Worm (Caenorhabditis elegans) whole organism, early embryonic: ENCODE results near the gene B0432.8.
A peak's percentile ranks its signal among the peaks of the same experiment; 100 is the strongest.

Experiments
- B0310.2 ChIP-seq: sonication (generic microtip); optimal IDR thresholded peaks from 2 replicates; lab custom pipeline; 2016; ENCODE audit warnings: mild to moderate bottlenecking, missing genetic modification characterization, missing compliant biosample characterization
- F13C5.2 ChIP-seq: sonication (generic microtip); optimal IDR thresholded peaks from 2 replicates; lab custom pipeline; 2017; ENCODE audit warnings: mild to moderate bottlenecking, missing genetic modification characterization, inconsistent platforms, missing compliant biosample characterization
- aly-1 ChIP-seq: sonication (generic microtip); optimal IDR thresholded peaks from 2 replicates; lab custom pipeline; 2016; ENCODE audit warnings: missing genetic modification characterization, missing compliant biosample characterization
- ama-1 ChIP-seq: fragments of 150-350 bp; optimal IDR thresholded peaks from 2 replicates; lab custom pipeline; 2014
- ceh-13 ChIP-seq: fragments of 200-800 bp; sonication (Bioruptor generic); optimal IDR thresholded peaks from 2 replicates; lab custom pipeline; 2018; ENCODE audit warnings: mild to moderate bottlenecking, missing genetic modification characterization, missing compliant biosample characterization
- ceh-36 ChIP-seq: sonication (generic microtip); optimal IDR thresholded peaks from 2 replicates; lab custom pipeline; 2016; ENCODE audit warnings: missing genetic modification characterization, inconsistent platforms, missing compliant biosample characterization
- ets-7 ChIP-seq: sonication (generic microtip); optimal IDR thresholded peaks from 2 replicates; lab custom pipeline; 2016; ENCODE audit warnings: missing genotype, missing genetic modification characterization, missing compliant biosample characterization
- flt-1 ChIP-seq: fragments of 200-800 bp; sonication (Bioruptor generic); IDR thresholded peaks from 2 replicates; pipeline ENCODE4 v1.3.6; 2022; ENCODE audit warnings: missing genetic modification characterization, missing compliant biosample characterization
- hmbx-1 ChIP-seq: sonication (generic microtip); optimal IDR thresholded peaks from 2 replicates; lab custom pipeline; 2016; ENCODE audit warnings: mild to moderate bottlenecking, missing genetic modification characterization, missing compliant biosample characterization
- hmg-4 ChIP-seq: fragments of 200-800 bp; sonication (Bioruptor generic); optimal IDR thresholded peaks from 2 replicates; lab custom pipeline; 2018; ENCODE audit warnings: mild to moderate bottlenecking, missing genetic modification characterization, missing compliant biosample characterization
- hnd-1 ChIP-seq: sonication (generic microtip); optimal IDR thresholded peaks from 2 replicates; lab custom pipeline; 2016; ENCODE audit warnings: missing genetic modification characterization, missing compliant biosample characterization
- pes-1 ChIP-seq: fragments of 200-800 bp; sonication (Bioruptor generic); IDR thresholded peaks from 2 replicates; pipeline ENCODE4 v1.3.6; 2022; ENCODE audit warnings: missing genetic modification reagents, missing genetic modification characterization, missing compliant biosample characterization
- scrt-1 ChIP-seq: fragments of 200-800 bp; sonication (Bioruptor generic); IDR thresholded peaks from 2 replicates; pipeline ENCODE4 v1.3.6; 2022; ENCODE audit warnings: missing genetic modification characterization, missing compliant biosample characterization
- sea-1 ChIP-seq: fragments of 200-800 bp; sonication (Bioruptor generic); conservative IDR thresholded peaks from 2 replicates; pipeline ENCODE4 v1.3.6; 2022; ENCODE audit warnings: missing genetic modification characterization, missing compliant biosample characterization
- tbx-11 ChIP-seq: fragments of 200-800 bp; sonication (Bioruptor generic); IDR thresholded peaks from 2 replicates; pipeline ENCODE4 v1.3.6; 2022; ENCODE audit warnings: missing genetic modification characterization, missing compliant biosample characterization
- tbx-37 ChIP-seq: fragments of 200-800 bp; sonication (Bioruptor generic); conservative IDR thresholded peaks from 2 replicates; pipeline ENCODE4 v1.3.6; 2022; ENCODE audit warnings: missing genetic modification reagents, missing genetic modification characterization, missing compliant biosample characterization
- tra-4 ChIP-seq: sonication (generic microtip); optimal IDR thresholded peaks from 2 replicates; lab custom pipeline; 2017; ENCODE audit warnings: missing genetic modification characterization, missing compliant biosample characterization

Gene B0432.8

DNA sequence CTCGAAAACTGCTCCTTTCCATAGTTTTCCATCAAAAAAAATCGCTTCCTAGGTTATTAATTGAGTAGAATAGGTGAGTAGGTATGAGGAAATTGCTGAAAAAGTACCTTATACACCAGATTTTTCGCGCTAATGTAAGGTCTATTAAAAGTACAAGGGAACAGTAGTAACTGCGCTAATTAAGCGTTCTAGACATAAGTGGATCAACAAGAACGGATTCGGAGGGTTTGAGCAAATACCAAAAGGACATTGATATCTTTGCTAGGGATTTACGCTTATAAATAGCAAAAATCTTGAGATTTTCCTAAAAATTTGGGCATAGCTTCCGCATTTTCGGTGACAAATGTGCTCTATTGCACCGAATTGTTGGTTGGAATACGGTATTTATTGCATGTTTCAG, 4.7 kb downstream of the B0432.8 start, which contains the start of gene B0432.7:
B0432.7 (minus strand) TSS at position 101 of the 400 bp plus-strand sequence.
- TF ChIP-seq flt-1 (GFP tag; lab: Robert Waterston, UW) (no peak), hnd-1 (tag; lab: Kevin White, UChicago) (no peak), B0310.2 (tag; lab: Kevin White, UChicago) (no peak), F13C5.2 (no peak), aly-1 (tag; lab: Kevin White, UChicago) (no peak), tra-4 (tag; lab: Kevin White, UChicago) (no peak), ets-7 (tag; lab: Kevin White, UChicago) (no peak), sea-1 (GFP tag; lab: Robert Waterston, UW) (no peak), tbx-11 (GFP tag; lab: Robert Waterston, UW) (no peak), scrt-1 (no peak), hmg-4 (GFP tag; lab: Kevin White, UChicago) (no peak), tbx-37 (no peak), ceh-13 (GFP tag; lab: Kevin White, UChicago) (no peak), pes-1 (no peak), hmbx-1 (tag; lab: Kevin White, UChicago) (no peak), ama-1 (no peak), ceh-36 (no peak)

DNA sequence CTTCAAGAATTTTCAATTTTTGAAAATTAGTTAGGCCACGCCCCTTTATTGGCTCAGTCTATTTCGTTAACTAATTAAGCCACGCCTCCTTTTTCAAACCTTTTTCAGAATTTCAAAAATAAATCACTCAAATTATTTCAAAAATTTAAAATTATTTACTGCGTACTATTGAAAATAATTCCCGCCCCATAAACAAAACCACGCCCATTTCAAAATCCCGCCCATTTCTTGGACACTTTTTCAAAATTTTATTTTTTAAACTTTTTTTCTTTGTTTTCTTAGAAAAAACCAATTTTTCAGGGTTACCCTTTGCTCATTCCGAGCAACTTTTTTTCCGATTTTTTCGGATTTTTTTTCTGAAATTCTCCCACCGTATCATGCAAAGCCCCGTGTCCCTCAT, 14.5 kb downstream of the B0432.8 start, which contains the start of gene B0432.14:
B0432.14 (plus strand) TSS at position 301 of the 400 bp plus-strand sequence.
- TF ChIP-seq tra-4 (tag; lab: Kevin White, UChicago) (no peak), pes-1 (no peak), ceh-36 (no peak), hmbx-1 (tag; lab: Kevin White, UChicago) (no peak), hmg-4 (GFP tag; lab: Kevin White, UChicago) (no peak), scrt-1 (no peak), sea-1 (GFP tag; lab: Robert Waterston, UW) (no peak), B0310.2 (tag; lab: Kevin White, UChicago) (no peak), hnd-1 (tag; lab: Kevin White, UChicago) (no peak), ceh-13 (GFP tag; lab: Kevin White, UChicago) (no peak), tbx-37 (no peak), ets-7 (tag; lab: Kevin White, UChicago) (no peak), ama-1 (no peak), tbx-11 (GFP tag; lab: Robert Waterston, UW) (no peak), aly-1 (tag; lab: Kevin White, UChicago) (no peak)

DNA sequence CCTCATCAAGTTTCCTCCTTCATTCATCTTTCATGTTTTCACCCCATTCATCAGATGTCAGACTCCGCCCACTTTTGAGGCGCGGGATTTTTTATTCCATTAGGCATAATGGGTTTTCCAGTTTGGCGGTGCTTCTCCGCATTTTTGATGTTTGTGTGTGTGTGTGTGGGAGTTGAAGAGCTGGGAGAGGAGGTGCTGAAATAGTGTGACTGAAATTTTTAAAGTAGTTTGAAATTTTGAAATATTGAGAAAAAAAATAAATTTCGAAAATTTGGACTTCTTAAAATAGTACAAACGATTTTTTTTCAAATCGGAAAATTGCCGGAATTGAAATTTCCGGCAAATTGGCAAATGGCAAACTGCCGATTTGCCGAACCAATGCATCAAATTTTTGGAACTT, 15.0 kb downstream of the B0432.8 start, which contains the start of gene scc-2:
scc-2 (minus strand) TSS at position 101 of the 400 bp plus-strand sequence.
- TF ChIP-seq tbx-11 (GFP tag; lab: Robert Waterston, UW) (no peak), scrt-1 (no peak), tra-4 (tag; lab: Kevin White, UChicago) (no peak)

DNA sequence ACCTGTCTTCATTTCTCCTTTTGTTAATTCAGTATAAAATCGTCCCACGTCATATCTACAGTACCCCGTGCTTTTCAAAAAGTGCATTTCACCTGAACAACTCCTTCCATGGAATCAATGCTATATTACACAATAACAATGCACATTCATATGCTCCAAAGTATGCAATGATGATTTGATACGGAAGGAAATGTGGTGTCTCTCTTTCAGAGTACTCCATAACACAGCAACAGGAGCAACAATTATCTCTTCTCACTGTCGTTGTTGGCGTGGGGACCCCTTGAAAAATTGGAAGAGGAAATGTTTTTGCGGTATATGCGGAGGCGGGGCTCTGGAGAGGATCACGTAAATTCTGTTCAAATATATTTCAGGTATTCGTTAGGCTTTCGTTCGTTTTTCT, 21.0 kb downstream of the B0432.8 start, which contains the start of gene cat-2:
cat-2 (plus strand) TSS at position 301 of the 400 bp plus-strand sequence.
- TF ChIP-seq scrt-1 (no peak), hmg-4 (GFP tag; lab: Kevin White, UChicago) (no peak), tbx-37 (no peak), tbx-11 (GFP tag; lab: Robert Waterston, UW) (no peak), ama-1 (no peak), tra-4 (tag; lab: Kevin White, UChicago) (no peak)

DNA sequence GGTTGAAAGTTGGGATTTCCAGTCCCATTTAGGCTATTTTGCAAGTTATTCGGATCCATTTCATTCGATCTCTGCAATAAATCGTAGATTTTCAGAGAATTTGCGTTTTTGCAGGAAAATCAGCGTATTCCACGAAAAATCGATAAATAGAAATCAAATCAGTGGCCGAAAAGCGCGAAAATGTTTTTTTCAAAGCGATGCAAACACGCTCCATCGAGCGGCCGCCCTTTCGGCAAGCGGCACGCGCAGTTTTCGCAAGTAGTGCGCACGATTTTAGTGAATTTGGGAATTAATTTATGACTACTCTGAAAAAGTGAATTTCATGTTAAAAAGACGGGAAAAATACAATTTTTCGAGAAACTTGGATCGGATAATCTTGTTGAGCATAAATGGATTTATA, 23.4 kb downstream of the B0432.8 start:
- TF ChIP-seq flt-1 (GFP tag; lab: Robert Waterston, UW) = peak; percentile 77
- TF ChIP-seq pes-1 = peak; percentile 80
- TF ChIP-seq hmg-4 (GFP tag; lab: Kevin White, UChicago) = peak; percentile 84
- no peak for TF ChIP-seq tra-4 (tag; lab: Kevin White, UChicago)
- peak; percentile 79 for TF ChIP-seq tbx-11 (GFP tag; lab: Robert Waterston, UW)
- peak; percentile 39 for TF ChIP-seq B0310.2 (tag; lab: Kevin White, UChicago)
- peak; percentile 40 for TF ChIP-seq hnd-1 (tag; lab: Kevin White, UChicago)
- peak; percentile 96 for TF ChIP-seq F13C5.2
- TF ChIP-seq ama-1 = no peak
- TF ChIP-seq aly-1 (tag; lab: Kevin White, UChicago) = peak; percentile 73
- TF ChIP-seq scrt-1 = peak; percentile 81
- TF ChIP-seq ceh-13 (GFP tag; lab: Kevin White, UChicago) = peak; percentile 33
- peak; percentile 61; the same call in 1 of the 2 replicates for TF ChIP-seq sea-1 (GFP tag; lab: Robert Waterston, UW)
- peak; percentile 77 for TF ChIP-seq hmbx-1 (tag; lab: Kevin White, UChicago)
- TF ChIP-seq ceh-36 = peak; percentile 78
- TF ChIP-seq tbx-37 = peak; percentile 65; the same call in 1 of the 2 replicates
- peak; percentile 52 for TF ChIP-seq ets-7 (tag; lab: Kevin White, UChicago)

DNA sequence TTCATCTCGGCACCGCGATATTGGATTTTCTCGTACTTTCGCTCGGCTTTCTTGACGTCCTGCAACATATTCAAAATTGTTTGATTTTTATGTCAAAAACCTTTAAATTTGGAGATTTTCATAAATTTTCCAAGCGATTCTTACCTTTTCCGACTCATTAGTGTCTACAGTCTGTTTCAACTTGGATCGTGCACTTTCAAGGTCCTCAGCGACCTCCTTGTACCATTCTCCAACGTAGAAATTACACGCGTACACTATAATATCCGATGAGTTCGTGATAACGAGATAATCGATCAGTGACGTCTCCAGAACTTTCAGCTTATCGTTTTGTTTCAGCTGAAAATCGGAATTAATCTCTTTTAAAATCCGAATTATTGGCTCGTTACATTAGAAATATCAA, 30.8 kb downstream of the B0432.8 start:
- TF ChIP-seq sea-1 (GFP tag; lab: Robert Waterston, UW) (no peak), F13C5.2 (no peak), tra-4 (tag; lab: Kevin White, UChicago) (no peak), tbx-11 (GFP tag; lab: Robert Waterston, UW) (no peak), B0310.2 (tag; lab: Kevin White, UChicago) (no peak), ets-7 (tag; lab: Kevin White, UChicago) (no peak), tbx-37 (no peak), pes-1 (no peak), ceh-13 (GFP tag; lab: Kevin White, UChicago) (no peak), hmbx-1 (tag; lab: Kevin White, UChicago) (no peak)

DNA sequence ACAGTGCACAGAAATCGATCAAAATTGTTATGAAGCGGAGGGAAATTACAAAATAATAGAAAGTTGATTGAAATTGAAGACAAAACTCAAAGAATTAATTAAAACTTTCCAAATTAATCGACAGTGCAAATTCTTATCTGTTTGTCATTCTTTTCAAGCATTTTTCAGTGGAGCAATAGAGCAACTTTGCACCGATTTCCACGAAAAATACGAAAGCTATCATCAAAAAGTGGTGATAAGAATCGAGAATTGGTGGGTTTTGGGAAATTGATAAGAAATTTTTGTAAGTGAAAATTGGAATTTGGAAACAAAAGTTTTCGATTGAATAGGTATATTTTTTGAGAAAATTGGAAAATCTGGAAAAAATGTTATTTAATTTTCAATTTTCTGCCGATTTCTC, 38.5 kb downstream of the B0432.8 start:
- TF ChIP-seq ets-7 (tag; lab: Kevin White, UChicago) = no peak
- no peak for TF ChIP-seq scrt-1
- TF ChIP-seq sea-1 (GFP tag; lab: Robert Waterston, UW) = no peak

DNA sequence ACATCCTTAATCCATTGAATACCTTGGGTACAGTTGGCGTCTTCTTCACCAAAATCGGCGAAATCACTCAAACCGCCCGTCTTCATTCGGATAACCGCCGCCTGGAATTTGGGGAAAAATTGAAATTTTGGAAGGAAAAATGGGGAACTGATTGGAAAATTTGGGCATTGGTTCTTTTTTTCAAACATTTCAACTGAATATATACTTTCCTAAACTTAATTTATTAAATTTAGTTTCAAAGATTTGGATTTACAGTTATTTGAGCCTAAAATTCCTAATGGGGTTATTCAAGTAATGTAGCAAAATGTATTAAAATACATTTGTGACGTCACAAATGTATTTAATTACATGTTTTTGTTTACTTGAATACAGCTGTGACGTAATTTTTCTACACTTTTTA, 40.8 kb downstream of the B0432.8 start, which contains the start of gene laat-1:
laat-1 (minus strand) TSS at position 101 of the 400 bp plus-strand sequence.
- no peak for TF ChIP-seq F13C5.2
- TF ChIP-seq tbx-37 = no peak
- TF ChIP-seq scrt-1 = no peak
- no peak for TF ChIP-seq B0310.2 (tag; lab: Kevin White, UChicago)
- TF ChIP-seq ama-1 = no peak
- no peak for TF ChIP-seq ceh-13 (GFP tag; lab: Kevin White, UChicago)
- no peak for TF ChIP-seq hmbx-1 (tag; lab: Kevin White, UChicago)
- TF ChIP-seq ets-7 (tag; lab: Kevin White, UChicago) = no peak
- no peak for TF ChIP-seq hnd-1 (tag; lab: Kevin White, UChicago)
- no peak for TF ChIP-seq ceh-36
- no peak for TF ChIP-seq flt-1 (GFP tag; lab: Robert Waterston, UW)
- no peak for TF ChIP-seq aly-1 (tag; lab: Kevin White, UChicago)
- TF ChIP-seq sea-1 (GFP tag; lab: Robert Waterston, UW) = no peak
- no peak for TF ChIP-seq tra-4 (tag; lab: Kevin White, UChicago)
- no peak for TF ChIP-seq tbx-11 (GFP tag; lab: Robert Waterston, UW)
- TF ChIP-seq pes-1 = no peak
- TF ChIP-seq hmg-4 (GFP tag; lab: Kevin White, UChicago) = no peak
